Fruit fly (Drosophila melanogaster) whole organism, prepupa: ENCODE results near the gene CG33509.

ENCODE experiments used
- CG10631 ChIP-seq: fragments of 200-800 bp; sonication (Bioruptor generic); optimal IDR thresholded peaks from 2 replicates; lab custom pipeline; 2016; ENCODE audit warnings: missing biosample characterization, missing genetic modification characterization
- CG10669 ChIP-seq: fragments of 200-800 bp; sonication (Bioruptor generic); optimal IDR thresholded peaks from 3 replicates; lab custom pipeline; 2018; ENCODE audit warnings: missing biosample characterization, mild to moderate bottlenecking, missing genetic modification characterization, moderate library complexity
- CG11762 ChIP-seq: fragments of 200-800 bp; sonication (Bioruptor generic); optimal IDR thresholded peaks from 3 replicates; lab custom pipeline; 2016; ENCODE audit warnings: missing biosample characterization, missing genetic modification characterization; ENCODE audit not compliant: insufficient read depth
- CG15336 ChIP-seq: fragments of 200-800 bp; sonication (Bioruptor generic); IDR thresholded peaks from 2 replicates; pipeline ENCODE4 v1.3.6; 2022; ENCODE audit warnings: missing biosample characterization, missing genetic modification characterization
- CG1621 ChIP-seq: fragments of 200-800 bp; sonication (Bioruptor generic); optimal IDR thresholded peaks from 3 replicates; lab custom pipeline; 2018; ENCODE audit warnings: missing biosample characterization, mild to moderate bottlenecking, missing genetic modification characterization
- CG3032 ChIP-seq: fragments of 200-800 bp; optimal IDR thresholded peaks from 2 replicates; lab custom pipeline; 2019; ENCODE audit warnings: missing biosample characterization, mild to moderate bottlenecking, missing genetic modification characterization, moderate library complexity
- CG31627 ChIP-seq: fragments of 200-800 bp; sonication (Bioruptor generic); optimal IDR thresholded peaks from 3 replicates; lab custom pipeline; 2016; ENCODE audit warnings: missing biosample characterization, missing genetic modification characterization
- CG32006 ChIP-seq: fragments of 200-800 bp; sonication (Bioruptor generic); optimal IDR thresholded peaks from 3 replicates; lab custom pipeline; 2017; ENCODE audit warnings: missing biosample characterization, mild to moderate bottlenecking, missing genetic modification characterization
- CG34406 ChIP-seq: fragments of 200-800 bp; sonication (Bioruptor generic); optimal IDR thresholded peaks from 3 replicates; lab custom pipeline; 2016; ENCODE audit warnings: missing biosample characterization, missing genetic modification characterization
- CG3919 ChIP-seq: fragments of 200-800 bp; sonication (Bioruptor generic); optimal IDR thresholded peaks from 3 replicates; lab custom pipeline; 2016; ENCODE audit warnings: missing biosample characterization, missing genetic modification characterization
- CG4318 ChIP-seq: fragments of 200-800 bp; sonication (Bioruptor generic); optimal IDR thresholded peaks from 3 replicates; lab custom pipeline; 2017; ENCODE audit warnings: missing biosample characterization, mild to moderate bottlenecking, missing genetic modification characterization
- CG6163 ChIP-seq: fragments of 200-800 bp; sonication (Bioruptor generic); IDR thresholded peaks from 3 replicates; pipeline ENCODE4 v1.3.6; 2022; ENCODE audit warnings: missing biosample characterization, missing genetic modification characterization
- CG6792 ChIP-seq: fragments of 200-800 bp; sonication (Bioruptor generic); optimal IDR thresholded peaks from 3 replicates; lab custom pipeline; 2016; ENCODE audit warnings: missing biosample characterization, missing genetic modification characterization
- CG6854 ChIP-seq: fragments of 200-800 bp; sonication (Bioruptor generic); optimal IDR thresholded peaks from 2 replicates; lab custom pipeline; 2017; ENCODE audit warnings: missing biosample characterization, mild to moderate bottlenecking, missing genetic modification characterization
- CG8119 ChIP-seq: fragments of 200-800 bp; sonication (Bioruptor generic); IDR thresholded peaks from 3 replicates; pipeline ENCODE4 v1.3.6; 2022; ENCODE audit warnings: missing biosample characterization, missing genetic modification characterization
- CG8632 ChIP-seq: fragments of 200-800 bp; sonication (Bioruptor generic); optimal IDR thresholded peaks from 3 replicates; lab custom pipeline; 2016; ENCODE audit warnings: missing biosample characterization, missing genetic modification characterization
- Eip75B ChIP-seq: fragments of 200-800 bp; sonication (Bioruptor generic); optimal IDR thresholded peaks from 3 replicates; lab custom pipeline; 2016; ENCODE audit warnings: missing biosample characterization, missing genetic modification characterization
- Eip78C ChIP-seq: fragments of 200-800 bp; sonication (Bioruptor generic); peaks from one replicate; lab custom pipeline; 2016; ENCODE audit warnings: missing biosample characterization, missing genetic modification characterization
- Eip93F ChIP-seq: fragments of 200-800 bp; sonication (Bioruptor generic); optimal IDR thresholded peaks from 2 replicates; lab custom pipeline; 2016; ENCODE audit warnings: missing biosample characterization, mild to moderate bottlenecking, missing genetic modification characterization
- Ets96B ChIP-seq: fragments of 200-800 bp; optimal IDR thresholded peaks from 2 replicates; lab custom pipeline; 2019; ENCODE audit warnings: missing biosample characterization, mild to moderate bottlenecking, missing genetic modification characterization, moderate library complexity
- Gug ChIP-seq: fragments of 200-800 bp; sonication (Bioruptor generic); IDR thresholded peaks from 2 replicates; pipeline ENCODE4 v1.3.6; 2022; ENCODE audit warnings: missing biosample characterization, missing genetic modification characterization
- Hr38 ChIP-seq: sonication (Bioruptor generic); optimal IDR thresholded peaks from 2 replicates; lab custom pipeline; 2016; ENCODE audit warnings: missing biosample characterization, missing genetic modification characterization
- Hr39 ChIP-seq: fragments of 200-800 bp; sonication (Bioruptor generic); optimal IDR thresholded peaks from 2 replicates; lab custom pipeline; 2016; ENCODE audit warnings: missing biosample characterization, missing genetic modification characterization
- Hr4 ChIP-seq: fragments of 200-800 bp; sonication (Bioruptor generic); optimal IDR thresholded peaks from 3 replicates; lab custom pipeline; 2016; ENCODE audit warnings: missing biosample characterization, missing genetic modification characterization
- Lpt ChIP-seq: fragments of 200-800 bp; sonication (Bioruptor generic); optimal IDR thresholded peaks from 3 replicates; lab custom pipeline; 2016; ENCODE audit warnings: missing biosample characterization, missing genetic modification characterization
- Met ChIP-seq: fragments of 200-800 bp; sonication (Bioruptor generic); optimal IDR thresholded peaks from 3 replicates; lab custom pipeline; 2016; ENCODE audit warnings: missing biosample characterization, missing genetic modification characterization
- OdsH ChIP-seq: fragments of 200-800 bp; sonication (Bioruptor generic); optimal IDR thresholded peaks from 3 replicates; lab custom pipeline; 2016; ENCODE audit warnings: missing biosample characterization, missing genetic modification characterization
- Smox ChIP-seq: fragments of 200-800 bp; sonication (Bioruptor generic); optimal IDR thresholded peaks from 3 replicates; lab custom pipeline; 2016; ENCODE audit warnings: missing biosample characterization, missing genetic modification characterization
- Sox102F ChIP-seq: fragments of 200-800 bp; sonication (Bioruptor generic); optimal IDR thresholded peaks from 2 replicates; lab custom pipeline; 2016; ENCODE audit warnings: missing biosample characterization, mild to moderate bottlenecking, missing genetic modification characterization
- Sox14 ChIP-seq: fragments of 200-800 bp; sonication (Bioruptor generic); optimal IDR thresholded peaks from 3 replicates; lab custom pipeline; 2016; ENCODE audit warnings: missing biosample characterization, missing genetic modification characterization
- achi ChIP-seq: fragments of 200-800 bp; sonication (Bioruptor generic); optimal IDR thresholded peaks from 3 replicates; lab custom pipeline; 2016; ENCODE audit warnings: missing biosample characterization, missing genetic modification characterization
- acj6 ChIP-seq: fragments of 200-800 bp; sonication (Bioruptor generic); optimal IDR thresholded peaks from 3 replicates; lab custom pipeline; 2016; ENCODE audit warnings: missing biosample characterization, missing genetic modification characterization
- cyc ChIP-seq: fragments of 200-800 bp; sonication (Bioruptor generic); optimal IDR thresholded peaks from 3 replicates; lab custom pipeline; 2016; ENCODE audit warnings: missing biosample characterization, missing genetic modification characterization
- dac ChIP-seq: fragments of 200-800 bp; sonication (Bioruptor generic); optimal IDR thresholded peaks from 2 replicates; lab custom pipeline; 2017; ENCODE audit warnings: missing biosample characterization, mild to moderate bottlenecking, missing genetic modification characterization
- eg ChIP-seq: fragments of 200-800 bp; sonication (Bioruptor generic); IDR thresholded peaks from 3 replicates; pipeline ENCODE4 v1.3.6; 2022; ENCODE audit warnings: missing biosample characterization, missing genetic modification characterization
- esn ChIP-seq: fragments of 200-800 bp; sonication (Bioruptor generic); optimal IDR thresholded peaks from 2 replicates; lab custom pipeline; 2016; ENCODE audit warnings: missing biosample characterization, mild to moderate bottlenecking, missing genetic modification characterization, moderate library complexity
- fd59A ChIP-seq: fragments of 200-800 bp; sonication (Bioruptor generic); optimal IDR thresholded peaks from 2 replicates; lab custom pipeline; 2017; ENCODE audit warnings: missing biosample characterization, mild to moderate bottlenecking, missing genetic modification characterization, missing genetic modification reagents
- lz ChIP-seq: fragments of 200-800 bp; sonication (Bioruptor generic); optimal IDR thresholded peaks from 3 replicates; lab custom pipeline; 2016; ENCODE audit warnings: missing biosample characterization, missing genetic modification characterization
- pdm3 ChIP-seq: fragments of 200-800 bp; sonication (Bioruptor generic); optimal IDR thresholded peaks from 3 replicates; lab custom pipeline; 2016; ENCODE audit warnings: missing biosample characterization, missing genetic modification characterization
- salr ChIP-seq, 2 experiments: fragments of 200-800 bp; sonication (Bioruptor generic); optimal IDR thresholded peaks; 3 replicates each; lab custom pipeline; 2016 to 2018; ENCODE audit warnings: missing biosample characterization in 2 of 2, missing genetic modification characterization in 2 of 2, mild to moderate bottlenecking in 1 of 2
- ss ChIP-seq, 2 experiments: fragments of 200-800 bp; sonication (Bioruptor generic); optimal IDR thresholded peaks; 2 replicates in 1 of 2; 3 replicates in 1 of 2; lab custom pipeline; 2017 to 2018; ENCODE audit warnings: mild to moderate bottlenecking in 2 of 2, missing biosample characterization in 2 of 2, missing genetic modification characterization in 2 of 2, moderate library complexity in 1 of 2

The CG33509 gene

DNA sequence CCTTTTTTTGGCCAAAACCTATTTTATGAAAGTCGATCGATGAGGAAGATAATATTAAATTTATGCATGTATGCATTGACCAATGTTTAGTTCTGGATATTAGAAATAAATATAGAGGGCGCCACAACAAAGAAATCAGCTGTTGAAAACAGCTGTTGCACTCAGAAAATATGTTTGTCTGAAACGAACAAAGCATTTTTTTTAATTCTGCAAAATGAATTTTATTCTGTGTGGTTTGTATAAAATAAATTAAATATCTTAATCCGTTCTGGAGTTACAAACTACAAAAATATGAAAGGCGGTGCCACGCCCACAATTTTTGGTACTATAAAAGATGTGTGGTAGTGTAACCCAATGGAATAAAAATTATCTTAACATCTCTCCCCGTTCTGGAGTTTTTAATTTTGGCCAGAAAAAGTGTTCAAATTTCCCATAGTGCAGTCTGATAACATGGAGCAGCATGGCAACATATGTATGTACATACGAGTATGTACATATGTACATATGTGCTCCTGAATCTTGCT, 22.5 kb upstream of the CG33509 start (continued):
- TF ChIP-seq CG3032 (tag; lab: Kevin White, UChicago), result no peak
- TF ChIP-seq CG10631 (GFP tag; lab: Kevin White, UChicago), result peak; percentile 29
- TF ChIP-seq dac (GFP tag; lab: Kevin White, UChicago), result no peak
- peak; percentile 19 for TF ChIP-seq CG10669 (GFP tag; lab: Kevin White, UChicago)
- peak; percentile 3 for TF ChIP-seq Eip93F (GFP tag; lab: Kevin White, UChicago)
- peak; percentile 72 for TF ChIP-seq Sox14 (GFP tag; lab: Kevin White, UChicago)
- TF ChIP-seq CG15336 (GFP tag; lab: Robert Waterston, UW), result no peak
- peak; percentile 30 for TF ChIP-seq Hr39 (GFP tag; lab: Kevin White, UChicago)

DNA sequence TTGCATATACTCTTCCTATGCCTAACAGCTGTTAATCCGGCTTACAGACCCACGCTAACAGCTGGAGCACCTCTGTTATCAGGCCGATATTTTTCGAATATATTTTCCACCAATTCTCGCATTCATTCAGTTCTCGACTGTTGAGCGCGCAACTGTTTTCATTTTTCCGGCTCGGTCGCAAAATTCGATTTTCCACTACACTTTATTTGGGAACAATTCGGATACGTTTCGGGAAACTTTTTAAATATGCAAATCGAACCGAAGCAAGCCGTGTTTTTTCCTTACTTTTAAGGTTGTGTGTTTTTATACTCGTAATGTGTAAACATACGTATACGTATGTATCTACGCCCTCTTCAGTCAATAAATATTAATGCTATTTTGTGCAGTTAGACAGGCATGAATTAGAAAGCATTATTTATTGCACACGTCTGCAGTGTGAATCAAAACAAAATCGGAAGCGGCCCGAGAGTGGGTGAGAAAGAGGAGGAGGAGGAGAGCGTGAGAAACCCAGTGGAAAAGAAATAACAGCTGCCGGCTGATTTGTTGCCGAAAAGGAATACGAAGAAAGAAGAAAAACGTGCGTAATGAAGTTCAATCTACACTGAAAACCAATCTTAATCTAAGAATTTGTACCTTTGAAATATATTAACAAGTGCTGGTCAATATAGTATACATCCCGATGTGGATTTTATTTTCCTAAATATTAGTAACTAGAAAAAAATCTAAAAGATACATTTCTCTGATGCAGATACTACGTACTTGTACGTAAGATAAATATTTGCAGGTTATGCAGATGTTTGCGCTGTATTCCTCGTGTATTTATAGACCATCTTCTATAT, 21.6 kb upstream of the CG33509 start:
- TF ChIP-seq CG1621 (tag; lab: Kevin White, UChicago) (no peak), acj6 (GFP tag; lab: Kevin White, UChicago) (peak; percentile 53), CG6854 (GFP tag; lab: Kevin White, UChicago) (peak; percentile 24), eg (GFP tag; lab: Robert Waterston, UW) (peak; percentile 47), Eip75B (peak; percentile 54), pdm3 (GFP tag; lab: Kevin White, UChicago) (peak; percentile 45), Eip93F (GFP tag; lab: Kevin White, UChicago) (no peak), CG11762 (GFP tag; lab: Kevin White, UChicago) (peak; percentile 4), Met (peak; percentile 44), Smox (GFP tag; lab: Kevin White, UChicago) (peak; percentile 45), lz (peak; percentile 47), Hr4 (GFP tag; lab: Kevin White, UChicago) (peak; percentile 59), salr (GFP tag; optimal IDR thresholded peaks at IDR 0.05; lab: Kevin White, UChicago) (peak in 1 of 2 experiments; percentile 34), Lpt (peak; percentile 42), CG10631 (GFP tag; lab: Kevin White, UChicago) (peak; percentile 35), CG8632 (GFP tag; lab: Kevin White, UChicago) (no peak), esn (GFP tag; lab: Kevin White, UChicago) (peak; percentile 35), Hr39 (GFP tag; lab: Kevin White, UChicago) (peak; percentile 35), CG4318 (GFP tag; lab: Kevin White, UChicago) (peak; percentile 0), Sox102F (peak; percentile 15), CG3919 (GFP tag; lab: Kevin White, UChicago) (peak; percentile 55), CG3032 (tag; lab: Kevin White, UChicago) (peak; percentile 24), Hr38 (GFP tag; lab: Kevin White, UChicago) (no peak), CG34406 (peak; percentile 8), CG32006 (GFP tag; lab: Kevin White, UChicago) (peak; percentile 60), fd59A (GFP tag; lab: Kevin White, UChicago) (no peak), OdsH (GFP tag; lab: Kevin White, UChicago) (peak; percentile 42), Gug (GFP tag; lab: Robert Waterston, UW) (0 out of 2 replicates have a peak, but pooled peaks have one; percentile 35), Eip78C (GFP tag; lab: Kevin White, UChicago) (peak; percentile 85), ss (GFP tag; optimal IDR thresholded peaks at IDR 0.05; lab: Kevin White, UChicago) (no peak), CG10669 (GFP tag; lab: Kevin White, UChicago) (no peak), CG6792 (GFP tag; lab: Kevin White, UChicago) (no peak), achi (GFP tag; lab: Kevin White, UChicago) (peak; percentile 59), Ets96B (tag; lab: Kevin White, UChicago) (peak; percentile 44), CG31627 (peak; percentile 18), CG6163 (GFP tag; lab: Robert Waterston, UW) (peak; percentile 52; the same call in 1 of the 3 replicates), cyc (GFP tag; lab: Kevin White, UChicago) (peak; percentile 12), CG8119 (GFP tag; lab: Robert Waterston, UW) (peak; percentile 58; the same call in 2 of the 3 replicates)
- TF ChIP-seq, all 60 proteins: peak for 30
